Fruit fly (Drosophila melanogaster): Measurements from ENCODE around the gene mRpL11.

Gene mRpL11

dm6 chr3R:14511123-14511908 lies at the start of gene mRpL11, which contains the start of gene HtrA2 (continued):
- TF ChIP-seq Optix (GFP tag; IDR thresholded peaks at IDR 0.05): no peak
- TF ChIP-seq ham (GFP tag; IDR thresholded peaks at IDR 0.05): no peak
- TF ChIP-seq CG3995 (GFP tag; optimal IDR thresholded peaks at IDR 0.05): peak; percentile 63
- no peak for TF ChIP-seq Atf6 (GFP tag; IDR thresholded peaks at IDR 0.05)
- no peak for TF ChIP-seq CG13894 (tag; optimal IDR thresholded peaks at IDR 0.05)
- TF ChIP-seq CG18599 (GFP tag; optimal IDR thresholded peaks at IDR 0.05): no peak
- no peak for TF ChIP-seq Blimp-1 (GFP tag; optimal IDR thresholded peaks at IDR 0.05)
- no peak for TF ChIP-seq CG12104 (GFP tag; optimal IDR thresholded peaks at IDR 0.05)
- TF ChIP-seq Tbp (GFP tag; optimal IDR thresholded peaks at IDR 0.05): peak; percentile 84
- TF ChIP-seq CG2202 (tag; optimal IDR thresholded peaks at IDR 0.05): peak; percentile 1
- TF ChIP-seq nerfin-1 (tag; optimal IDR thresholded peaks at IDR 0.05): no peak
- no peak for TF ChIP-seq tna (GFP tag; IDR thresholded peaks at IDR 0.05; ENCODE audit: partially characterized antibody)
- TF ChIP-seq ken (GFP tag; IDR thresholded peaks at IDR 0.05): peak; percentile 63; the same call in 2 of the 3 replicates
- peak; percentile 32 for TF ChIP-seq NC2β (GFP tag; optimal IDR thresholded peaks at IDR 0.05)
- no peak; the same call in 1 of the 2 replicates for TF ChIP-seq CG14014 (GFP tag; IDR thresholded peaks at IDR 0.05)
- peak; percentile 62 for TF ChIP-seq CG8924 (tag; optimal IDR thresholded peaks at IDR 0.05)
- TF ChIP-seq BtbVII (GFP tag; optimal IDR thresholded peaks at IDR 0.05): no peak
- no peak for TF ChIP-seq CG4360 (GFP tag; IDR thresholded peaks at IDR 0.05)
- peak; percentile 63 for TF ChIP-seq lab (GFP tag; optimal IDR thresholded peaks at IDR 0.05)
- TF ChIP-seq pfk (GFP tag; optimal IDR thresholded peaks at IDR 0.05): no peak
- no peak for TF ChIP-seq GATAe (GFP tag; conservative IDR thresholded peaks at IDR 0.05)
- TF ChIP-seq peb (GFP tag; IDR thresholded peaks at IDR 0.05): 0 out of 2 replicates have a peak, but pooled peaks have one; percentile 19
- TF ChIP-seq croc (GFP tag; conservative IDR thresholded peaks at IDR 0.05): peak; percentile 45
- TF ChIP-seq CG10366 (GFP tag; IDR thresholded peaks at IDR 0.05): peak; percentile 38; the same call in 1 of the 2 replicates
- TF ChIP-seq CG12744 (GFP tag; optimal IDR thresholded peaks at IDR 0.05): peak; percentile 55
- TF ChIP-seq C15 (GFP tag; IDR thresholded peaks at IDR 0.05): no peak
- no peak for TF ChIP-seq Mrtf (GFP tag; IDR thresholded peaks at IDR 0.05)
- TF ChIP-seq CG13123 (GFP tag; optimal IDR thresholded peaks at IDR 0.05): peak; percentile 9
- TF ChIP-seq corto (GFP tag; optimal IDR thresholded peaks at IDR 0.05): no peak
- peak; percentile 57 for TF ChIP-seq Dp (GFP tag; optimal IDR thresholded peaks at IDR 0.05)
- no peak for TF ChIP-seq abd-A (tag; optimal IDR thresholded peaks at IDR 0.05)
- TF ChIP-seq CG11247 (GFP tag; IDR thresholded peaks at IDR 0.05): peak; percentile 31; the same call in 1 of the 2 replicates
- TF ChIP-seq wek (GFP tag; optimal IDR thresholded peaks at IDR 0.05): no peak
- peak; percentile 13 for TF ChIP-seq repo (GFP tag; optimal IDR thresholded peaks at IDR 0.05)
- TF ChIP-seq CG32772 (GFP tag; IDR thresholded peaks at IDR 0.05): 0 out of 2 replicates have a peak, but pooled peaks have one; percentile 15
- TF ChIP-seq Adf1 (GFP tag; IDR thresholded peaks at IDR 0.05): no peak
- TF ChIP-seq PHDP (tag; optimal IDR thresholded peaks at IDR 0.05): peak; percentile 56
- TF ChIP-seq CG10979 (tag; optimal IDR thresholded peaks at IDR 0.05): peak; percentile 50
- TF ChIP-seq CG10209 (GFP tag; optimal IDR thresholded peaks at IDR 0.05): peak; percentile 41
- no peak for TF ChIP-seq dmrt99B (tag; optimal IDR thresholded peaks at IDR 0.05)
- TF ChIP-seq disco-r (GFP tag; optimal IDR thresholded peaks at IDR 0.05): peak; percentile 40
- TF ChIP-seq Hmx (GFP tag; optimal IDR thresholded peaks at IDR 0.05): no peak
- TF ChIP-seq zf30C (GFP tag; optimal IDR thresholded peaks at IDR 0.05): no peak
- TF ChIP-seq chinmo (GFP tag; IDR thresholded peaks at IDR 0.05; ENCODE audit: partially characterized antibody): no peak
- no peak for TF ChIP-seq btn (GFP tag; optimal IDR thresholded peaks at IDR 0.05)
- peak; percentile 51; the same call in 1 of the 3 replicates for TF ChIP-seq CG6791 (GFP tag; IDR thresholded peaks at IDR 0.05; ENCODE audit: partially characterized antibody)
- no peak for TF ChIP-seq NC2α (GFP tag; optimal IDR thresholded peaks at IDR 0.05)
- TF ChIP-seq Xrp1 (GFP tag; IDR thresholded peaks at IDR 0.05): no peak
- TF ChIP-seq CG7987 (GFP tag; optimal IDR thresholded peaks at IDR 0.05): peak; percentile 41

Measured in whole organism, embryonic.